Worm (Caenorhabditis elegans): ENCODE data around the gene clec-32.
A peak's percentile ranks its signal among the peaks of the same experiment; 100 is the strongest.

Gene clec-32

DNA sequence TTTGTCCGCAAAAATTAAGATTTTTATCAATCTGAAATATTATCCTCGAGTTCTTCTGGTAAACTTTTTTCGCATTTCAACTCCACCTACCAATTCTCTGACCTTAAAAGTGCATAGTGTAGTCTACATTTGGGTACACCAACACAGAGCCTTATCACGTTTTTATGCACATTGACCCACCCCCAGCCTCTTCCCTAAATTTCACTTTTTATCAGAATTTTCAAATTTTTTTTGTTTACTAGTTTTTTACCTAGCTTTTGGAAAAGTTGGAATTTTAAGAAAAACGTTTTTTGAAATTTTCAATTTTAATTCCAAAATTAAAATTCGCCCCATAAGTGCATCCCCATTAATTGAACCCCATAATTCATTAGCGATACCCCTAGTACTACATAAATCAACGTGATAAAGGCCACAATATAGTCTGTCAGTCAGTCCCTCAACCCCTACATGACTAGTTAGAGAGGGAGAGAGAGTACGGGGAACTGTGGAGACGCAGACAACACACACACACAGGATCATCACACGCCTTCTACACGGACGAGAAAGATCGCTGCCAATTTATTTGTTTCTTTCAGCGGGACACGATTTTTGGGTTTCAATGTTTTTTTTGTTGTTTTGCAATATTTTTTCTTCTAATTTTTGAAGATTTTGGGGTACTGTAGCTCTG lies 46.9 kb downstream of the clec-32 start (continued):
- TF ChIP-seq nhr-6 (tag; optimal IDR thresholded peaks at IDR 0.05) (no peak), nhr-77 (tag; optimal IDR thresholded peaks at IDR 0.05) (no peak), mdt-29 (GFP tag; IDR thresholded peaks at IDR 0.05) (no peak), dmd-6 (GFP tag; IDR thresholded peaks at IDR 0.05) (no peak), lsy-2 (tag; optimal IDR thresholded peaks at IDR 0.05) (peak in 1 of 2 experiments; percentile 11), mxl-3 (GFP tag; optimal IDR thresholded peaks at IDR 0.05) (peak; percentile 41), mxl-2 (GFP tag; conservative IDR thresholded peaks at IDR 0.05) (no peak), ctbp-1 (GFP tag; IDR thresholded peaks at IDR 0.05) (no peak), ceh-20 (GFP tag; IDR thresholded peaks at IDR 0.05) (no peak), T20F7.1 (GFP tag; optimal IDR thresholded peaks at IDR 0.05) (no peak), skn-1 (tag; optimal IDR thresholded peaks at IDR 0.05) (no peak), lin-29 (GFP tag; IDR thresholded peaks at IDR 0.05) (no peak)

DNA sequence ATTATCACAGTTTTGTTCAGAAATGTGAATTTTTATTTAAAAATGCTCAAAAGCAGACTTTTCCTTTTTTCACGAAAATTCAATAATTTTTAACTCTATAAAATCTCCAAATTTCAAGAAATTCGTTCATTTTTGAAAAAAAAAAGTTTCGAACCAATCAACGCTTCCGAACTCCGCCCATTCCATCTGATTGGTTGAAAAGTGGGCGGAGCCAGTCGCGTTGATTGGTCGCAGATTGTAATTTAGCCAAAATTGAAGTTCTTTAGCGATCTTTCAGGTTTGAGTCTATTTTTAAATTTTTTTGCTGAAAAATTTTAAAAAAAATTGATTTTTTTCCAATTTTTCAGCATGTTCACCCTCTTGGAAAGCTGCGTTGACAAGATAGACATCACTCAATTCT lies 49.2 kb downstream of the clec-32 start:
- TF ChIP-seq ztf-11 (tag; optimal IDR thresholded peaks at IDR 0.05) (no peak), mes-2 (tag; optimal IDR thresholded peaks at IDR 0.05; ENCODE audit: poor library complexity, severe bottlenecking) (no peak), ces-1 (GFP tag; optimal IDR thresholded peaks at IDR 0.05) (no peak), ceh-44 (GFP tag; IDR thresholded peaks at IDR 0.05) (no peak), jun-1 (tag; optimal IDR thresholded peaks at IDR 0.05) (no peak), madf-9 (GFP tag; conservative IDR thresholded peaks at IDR 0.05) (no peak), ceh-20 (GFP tag; IDR thresholded peaks at IDR 0.05) (no peak), tag-97 (GFP tag; IDR thresholded peaks at IDR 0.05) (no peak), zfp-3 (GFP tag; conservative IDR thresholded peaks at IDR 0.05) (no peak), mdl-1 (tag; optimal IDR thresholded peaks at IDR 0.05) (no peak), lin-39 (tag; optimal IDR thresholded peaks at IDR 0.05) (no peak), F37D6.2 (tag; optimal IDR thresholded peaks at IDR 0.05) (no peak)

DNA sequence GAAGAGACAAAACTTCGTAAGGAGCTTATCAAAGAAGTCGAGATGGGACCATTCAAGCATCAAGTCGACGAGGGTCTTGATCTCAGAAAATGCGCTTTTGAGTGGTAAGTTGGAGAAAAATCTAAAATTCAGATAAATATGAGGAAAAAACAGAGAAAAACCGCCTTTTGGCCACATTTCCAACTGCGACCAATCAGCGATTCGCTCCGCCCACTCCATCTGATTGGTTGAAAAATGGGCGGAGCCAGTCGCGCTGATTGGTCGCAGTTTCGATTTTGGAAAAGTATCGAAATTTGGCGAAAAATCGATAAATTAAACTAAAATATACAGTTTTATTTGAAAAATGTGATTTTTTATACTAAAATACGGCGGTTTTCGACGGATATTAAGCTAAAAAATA lies 49.8 kb downstream of the clec-32 start:
- TF ChIP-seq nhr-41 (GFP tag; IDR thresholded peaks at IDR 0.05) = no peak
- no peak for TF ChIP-seq tag-97 (GFP tag; IDR thresholded peaks at IDR 0.05)
- TF ChIP-seq nhr-102 (tag; optimal IDR thresholded peaks at IDR 0.05) = no peak
- TF ChIP-seq Y5F2A.4 (GFP tag; optimal IDR thresholded peaks at IDR 0.05) = no peak
- TF ChIP-seq zfp-3 (GFP tag; conservative IDR thresholded peaks at IDR 0.05) = no peak
- no peak for TF ChIP-seq nhr-25 (tag; optimal IDR thresholded peaks at IDR 0.05; ENCODE audit: borderline replicate concordance, insufficient read depth)
